Worm (Caenorhabditis elegans) whole organism, L3 larva: ENCODE measurements around the gene K08E7.8.

ENCODE experiments used
- R02D3.7 ChIP-seq: fragments of 150-350 bp; optimal IDR thresholded peaks from 2 replicates; lab custom pipeline; 2014; ENCODE audit warnings: missing biosample characterization, missing genetic modification characterization
- ZK546.5 ChIP-seq: sonication (generic microtip); optimal IDR thresholded peaks from 2 replicates; lab custom pipeline; 2017; ENCODE audit warnings: missing biosample characterization, missing genetic modification characterization
- ceh-28 ChIP-seq: fragments of 150-350 bp; optimal IDR thresholded peaks from 2 replicates; lab custom pipeline; 2014; ENCODE audit warnings: missing biosample characterization, missing genetic modification reagents, missing genetic modification characterization
- ceh-9 ChIP-seq: sonication (generic microtip); optimal IDR thresholded peaks from 2 replicates; lab custom pipeline; 2018; ENCODE audit warnings: missing biosample characterization, missing genetic modification characterization
- daf-12 ChIP-seq: fragments of 150-350 bp; optimal IDR thresholded peaks from 2 replicates; lab custom pipeline; 2014; ENCODE audit warnings: missing biosample characterization, missing genetic modification reagents, missing genetic modification characterization
- egl-5 ChIP-seq: fragments of 150-350 bp; optimal IDR thresholded peaks from 2 replicates; lab custom pipeline; 2017; ENCODE audit warnings: missing biosample characterization, missing genetic modification reagents, missing genetic modification characterization, inconsistent platforms
- elt-1 ChIP-seq: fragments of 150-350 bp; optimal IDR thresholded peaks from 2 replicates; lab custom pipeline; 2014; ENCODE audit warnings: missing biosample characterization, missing genetic modification characterization
- elt-2 ChIP-seq: sonication (generic microtip); optimal IDR thresholded peaks from 2 replicates; lab custom pipeline; 2016; ENCODE audit warnings: missing genetic modification reagents, mild to moderate bottlenecking, missing genetic modification characterization, missing compliant biosample characterization
- elt-3 ChIP-seq, 3 experiments: fragments of 150-350 bp in 1 of 3; sonication (generic microtip) in 2 of 3; optimal IDR thresholded peaks; 2 replicates in 2 of 3; 4 replicates in 1 of 3; lab custom pipeline; 2014 to 2017; ENCODE audit warnings: missing biosample characterization in 3 of 3, missing genetic modification characterization in 3 of 3
- fos-1 ChIP-seq: fragments of 150-350 bp; optimal IDR thresholded peaks from 2 replicates; lab custom pipeline; 2014; ENCODE audit warnings: missing biosample characterization, missing genetic modification characterization
- lin-39 ChIP-seq: fragments of 150-350 bp; optimal IDR thresholded peaks from 2 replicates; lab custom pipeline; 2018; ENCODE audit warnings: missing biosample characterization, missing genetic modification reagents, missing genetic modification characterization
- lsy-12 ChIP-seq: sonication (generic microtip); optimal IDR thresholded peaks from 2 replicates; lab custom pipeline; 2016; ENCODE audit warnings: mild to moderate bottlenecking, missing genetic modification characterization, missing compliant biosample characterization
- mdl-1 ChIP-seq: fragments of 150-350 bp; optimal IDR thresholded peaks from 2 replicates; lab custom pipeline; 2014; ENCODE audit warnings: missing biosample characterization, missing genetic modification characterization
- mml-1 ChIP-seq: fragments of 150-350 bp; sonication (generic microtip); optimal IDR thresholded peaks from 3 replicates; lab custom pipeline; 2014; ENCODE audit warnings: missing biosample characterization, missing genetic modification characterization
- nhr-11 ChIP-seq: fragments of 150-350 bp; optimal IDR thresholded peaks from 2 replicates; lab custom pipeline; 2014; ENCODE audit warnings: missing biosample characterization, missing genetic modification characterization
- nhr-23 ChIP-seq: fragments of 150-350 bp; optimal IDR thresholded peaks from 2 replicates; lab custom pipeline; 2014; ENCODE audit warnings: missing biosample characterization, missing genetic modification reagents, missing genetic modification characterization
- nhr-25 ChIP-seq: sonication (generic microtip); optimal IDR thresholded peaks from 2 replicates; lab custom pipeline; 2017; ENCODE audit warnings: missing biosample characterization, missing genetic modification characterization
- nhr-28 ChIP-seq: fragments of 150-350 bp; optimal IDR thresholded peaks from 2 replicates; lab custom pipeline; 2014; ENCODE audit warnings: missing biosample characterization, missing genetic modification characterization
- nhr-43 ChIP-seq: sonication (generic microtip); optimal IDR thresholded peaks from 2 replicates; lab custom pipeline; 2016; ENCODE audit warnings: mild to moderate bottlenecking, missing genetic modification characterization, missing compliant biosample characterization; ENCODE audit not compliant: poor library complexity, severe bottlenecking
- nhr-67 ChIP-seq: fragments of 150-350 bp; optimal IDR thresholded peaks from 2 replicates; lab custom pipeline; 2014; ENCODE audit warnings: missing biosample characterization, missing genetic modification characterization
- nhr-76 ChIP-seq: fragments of 150-350 bp; sonication (generic microtip); optimal IDR thresholded peaks from 5 replicates; lab custom pipeline; 2014; ENCODE audit warnings: missing biosample characterization, missing genetic modification characterization
- pqm-1 ChIP-seq: fragments of 150-350 bp; optimal IDR thresholded peaks from 2 replicates; lab custom pipeline; 2017; ENCODE audit warnings: missing biosample characterization, missing genetic modification characterization, inconsistent platforms
- tbx-2 ChIP-seq: sonication (generic microtip); optimal IDR thresholded peaks from 2 replicates; lab custom pipeline; 2016; ENCODE audit warnings: mild to moderate bottlenecking, missing genetic modification characterization, missing compliant biosample characterization
- unc-39 ChIP-seq: sonication (generic microtip); optimal IDR thresholded peaks from 4 replicates; lab custom pipeline; 2017; ENCODE audit warnings: missing biosample characterization, missing genetic modification characterization
- unc-62 ChIP-seq: fragments of 150-350 bp; sonication (generic microtip); optimal IDR thresholded peaks from 4 replicates; lab custom pipeline; 2014; ENCODE audit warnings: missing biosample characterization, missing genetic modification reagents, missing genetic modification characterization
- zag-1 ChIP-seq: fragments of 150-350 bp; optimal IDR thresholded peaks from 2 replicates; lab custom pipeline; 2014; ENCODE audit warnings: missing biosample characterization, missing genetic modification characterization
- ztf-4 ChIP-seq: fragments of 150-350 bp; optimal IDR thresholded peaks from 2 replicates; lab custom pipeline; 2014; ENCODE audit warnings: missing biosample characterization, missing genetic modification characterization

K08E7.8 gene

ce11 chrIV:12542011-12542410 lies 43.9 kb downstream of the K08E7.8 start, which contains the start of gene ham-1:
ham-1 (plus strand) TSS chrIV:12542183.
- TF ChIP-seq elt-3 (tag; optimal IDR thresholded peaks at IDR 0.05; lab: Kevin White, UChicago) (no peak), nhr-76 (no peak), R02D3.7 (tag; lab: Kevin White, UChicago) (no peak), unc-39 (tag; lab: Kevin White, UChicago) (no peak), nhr-11 (no peak)
- TF ChIP-seq, all 47 proteins: peak for 0

ce11 chrIV:12540242-12540641 lies 45.6 kb downstream of the K08E7.8 start:
- TF ChIP-seq mdl-1 (tag; lab: Kevin White, UChicago) (no peak), elt-1 (peak; percentile 5), nhr-25 (tag; lab: Kevin White, UChicago) (peak; percentile 44)
- TF ChIP-seq, all 47 proteins: peak for 2

DNA sequence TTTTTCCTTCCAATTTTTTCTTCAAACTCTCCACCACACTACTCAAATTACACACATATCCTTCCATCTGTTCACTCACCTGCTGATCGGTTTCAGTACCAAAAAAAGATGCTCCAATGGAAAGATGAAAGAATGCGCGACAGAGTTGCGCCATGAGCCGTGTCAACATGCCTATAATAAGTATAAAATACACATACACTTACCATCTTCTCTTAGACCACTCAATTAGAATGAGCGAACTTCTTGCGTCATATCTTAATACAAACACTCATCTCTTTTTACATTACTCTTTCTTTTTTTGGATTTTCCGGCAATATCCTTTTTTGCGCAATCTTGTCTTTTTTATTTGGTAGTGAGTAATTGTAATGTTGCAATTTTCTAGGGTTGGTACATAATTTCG lies 48.2 kb downstream of the K08E7.8 start:
- TF ChIP-seq R02D3.7 (tag; lab: Kevin White, UChicago) (no peak), elt-2 (no peak), fos-1 (tag; lab: Kevin White, UChicago) (no peak), lin-39 (tag; lab: Kevin White, UChicago) (no peak), tbx-2 (tag; lab: Kevin White, UChicago) (no peak), zag-1 (tag; lab: Kevin White, UChicago) (no peak), unc-62 (GFP tag; lab: Kevin White, UChicago) (no peak), ZK546.5 (tag; lab: Kevin White, UChicago) (no peak), nhr-43 (no peak), nhr-23 (tag; lab: Kevin White, UChicago) (no peak), mdl-1 (tag; lab: Kevin White, UChicago) (no peak), ceh-28 (tag; lab: Kevin White, UChicago) (no peak), nhr-11 (no peak), nhr-76 (no peak), nhr-67 (no peak), ztf-4 (no peak)
- TF ChIP-seq, all 47 proteins: peak for 0

DNA sequence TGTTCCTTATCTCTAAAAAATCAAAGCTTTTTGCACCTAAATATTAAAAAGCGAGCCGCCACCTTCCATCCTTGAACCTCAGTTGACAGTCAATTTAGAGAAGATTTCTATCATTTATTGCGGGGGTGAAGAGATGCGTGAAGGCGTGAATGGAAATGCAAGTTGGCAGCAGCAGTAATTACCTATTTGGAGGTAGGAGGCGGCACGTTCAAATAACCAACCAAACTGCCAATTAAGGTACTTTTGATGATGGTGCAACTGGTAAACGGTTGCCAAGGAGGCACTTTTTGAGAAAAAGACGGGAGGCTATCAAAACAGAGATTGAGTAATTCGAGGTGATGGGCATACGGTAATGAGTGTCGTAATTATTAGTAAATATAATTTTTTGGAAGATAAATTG lies 49.5 kb downstream of the K08E7.8 start:
- TF ChIP-seq ceh-28 (tag; lab: Kevin White, UChicago) (no peak), egl-5 (tag; lab: Kevin White, UChicago) (no peak), elt-2 (no peak), nhr-11 (no peak), pqm-1 (tag; lab: Kevin White, UChicago) (no peak), elt-3 (tag; optimal IDR thresholded peaks at IDR 0.05; lab: Kevin White, UChicago) (no peak), daf-12 (tag; lab: Kevin White, UChicago) (no peak), ztf-4 (no peak), tbx-2 (tag; lab: Kevin White, UChicago) (no peak), fos-1 (tag; lab: Kevin White, UChicago) (no peak), nhr-28 (no peak), zag-1 (tag; lab: Kevin White, UChicago) (no peak), lsy-12 (tag; lab: Kevin White, UChicago) (no peak), mml-1 (tag; lab: Kevin White, UChicago) (no peak), ceh-9 (no peak)
